Fruit fly (Drosophila melanogaster) S2 (cell line): ENCODE measurements around the gene CG8630.

Experiments
- CG8478 ChIP-seq: fragments of >200 bp; optimal IDR thresholded peaks from 2 replicates; lab custom pipeline; 2018
- CTCF ChIP-seq, 2 experiments: fragments of >200 bp; optimal IDR thresholded peaks; 2 replicates each; lab custom pipeline; 2018

dm6 chr3R:13231184-13231583 is 48.3 kb upstream of the CG8630 start:
- TF ChIP-seq CG8478 (lab: Kevin White, UChicago) (no peak), CTCF (optimal IDR thresholded peaks at IDR 0.05; lab: Kevin White, UChicago) (no peak)
